Fruit fly (Drosophila melanogaster): ENCODE measurements around the gene CG15534.

The CG15534 gene

dm6 chr3R:30423695-30424094 is 8.2 kb upstream of the CG15534 start, which contains the start of the genes CG15535 and mRpS18C:
TSS of gene CG15535 (minus strand) at chr3R:30423929.
TSS of gene mRpS18C (plus strand) at chr3R:30423974.
- no peak for TF ChIP-seq noc (tag; optimal IDR thresholded peaks at IDR 0.05)

dm6 chr3R:30424993-30425392 is 6.9 kb upstream of the CG15534 start, which contains the start of gene CG15536:
TSS of gene CG15536 (minus strand) at chr3R:30425162.
- TF ChIP-seq noc (tag; optimal IDR thresholded peaks at IDR 0.05) = no peak

- TF ChIP-seq noc (tag; optimal IDR thresholded peaks at IDR 0.05) = no peak
Observed at dm6 chr3R:30425622-30426021, 6.2 kb upstream of the CG15534 start.

- TF ChIP-seq noc (tag; optimal IDR thresholded peaks at IDR 0.05) = no peak
Observed at dm6 chr3R:30426626-30427025, 5.2 kb upstream of the CG15534 start.

dm6 chr3R:30427805-30428359 is 4.0 kb upstream of the CG15534 start, which contains the start of gene CG2218:
TSS of gene CG2218 (minus strand) at chr3R:30428276.
- TF ChIP-seq noc (tag; optimal IDR thresholded peaks at IDR 0.05) = peak; percentile 39

dm6 chr3R:30428459-30428858 is 3.4 kb upstream of the CG15534 start, which contains the start of gene CG15533:
TSS of gene CG15533 (plus strand) at chr3R:30428820.
- TF ChIP-seq noc (tag; optimal IDR thresholded peaks at IDR 0.05) = no peak

dm6 chr3R:30443549-30444133 is 11.8 kb downstream of the CG15534 start, which contains the start of gene CG15537:
TSS of gene CG15537 (minus strand) at chr3R:30443599.
- TF ChIP-seq noc (tag; optimal IDR thresholded peaks at IDR 0.05) = no peak

- no peak for TF ChIP-seq noc (tag; optimal IDR thresholded peaks at IDR 0.05)
Observed at dm6 chr3R:30444946-30445345, 13.1 kb downstream of the CG15534 start, which contains the start of gene Osi23. TSS of gene Osi23 (minus strand) at chr3R:30445046.

- TF ChIP-seq noc (tag; optimal IDR thresholded peaks at IDR 0.05) = peak; percentile 70
Observed at dm6 chr3R:30449446-30449845, 17.6 kb downstream of the CG15534 start.

- TF ChIP-seq noc (tag; optimal IDR thresholded peaks at IDR 0.05) = peak; percentile 56
Observed at dm6 chr3R:30450224-30450623, 18.4 kb downstream of the CG15534 start.

- no peak for TF ChIP-seq noc (tag; optimal IDR thresholded peaks at IDR 0.05)
Observed at dm6 chr3R:30450690-30451343, 19.0 kb downstream of the CG15534 start.

- no peak for TF ChIP-seq noc (tag; optimal IDR thresholded peaks at IDR 0.05)
Observed at dm6 chr3R:30453236-30453635, 21.4 kb downstream of the CG15534 start.

- no peak for TF ChIP-seq noc (tag; optimal IDR thresholded peaks at IDR 0.05)
Observed at dm6 chr3R:30454442-30454841, 22.6 kb downstream of the CG15534 start.

dm6 chr3R:30455817-30456544 is 24.1 kb downstream of the CG15534 start, which contains the start of gene aralar1:
TSS of gene aralar1 (minus strand) at chr3R:30455867.
- TF ChIP-seq noc (tag; optimal IDR thresholded peaks at IDR 0.05) = no peak

- no peak for TF ChIP-seq noc (tag; optimal IDR thresholded peaks at IDR 0.05)
Observed at dm6 chr3R:30459066-30459935, 27.4 kb downstream of the CG15534 start, which contains the start of the genes CG2224 and CDase. TSS of gene CG2224 (minus strand) at chr3R:30459300. TSS of gene CDase (plus strand) at chr3R:30459521.
